Fruit fly (Drosophila melanogaster) whole organism, embryonic: ENCODE results near the gene 7B2.
A peak's percentile ranks its signal among the peaks of the same experiment; 100 is the strongest.

Experiments used
- Atf-2 ChIP-seq: fragments of 200-800 bp; sonication (Bioruptor generic); optimal IDR thresholded peaks from 2 replicates; lab custom pipeline; 2016; ENCODE audit warnings: missing biosample characterization, missing genetic modification characterization
- B-H1 ChIP-seq: fragments of 200-800 bp; sonication (Bioruptor generic); IDR thresholded peaks from 3 replicates; pipeline ENCODE4 v1.3.6; 2022; ENCODE audit warnings: missing biosample characterization, missing genetic modification characterization
- BEAF-32 ChIP-seq: fragments of 200-800 bp; sonication (Bioruptor generic); optimal IDR thresholded peaks from 3 replicates; lab custom pipeline; 2017; ENCODE audit warnings: missing biosample characterization, missing genetic modification characterization, mild to moderate bottlenecking, moderate library complexity, missing genetic modification reagents
- CG10543 ChIP-seq: fragments of 200-800 bp; sonication (Bioruptor generic); optimal IDR thresholded peaks from 3 replicates; lab custom pipeline; 2017; ENCODE audit warnings: missing biosample characterization, mild to moderate bottlenecking, missing genetic modification characterization, moderate library complexity
- CG11398 ChIP-seq: fragments of 200-800 bp; sonication (Bioruptor generic); optimal IDR thresholded peaks from 2 replicates; lab custom pipeline; 2016; ENCODE audit warnings: missing biosample characterization, missing genetic modification characterization
- CG12155 ChIP-seq: fragments of 200-800 bp; sonication (Bioruptor generic); optimal IDR thresholded peaks from 3 replicates; lab custom pipeline; 2016; ENCODE audit warnings: missing biosample characterization, missing genetic modification characterization
- CG1603 ChIP-seq: fragments of 200-800 bp; sonication (Bioruptor generic); optimal IDR thresholded peaks from 2 replicates; lab custom pipeline; 2019; ENCODE audit warnings: missing biosample characterization, mild to moderate bottlenecking, missing genetic modification characterization, moderate library complexity
- CG17829 ChIP-seq: fragments of 200-800 bp; optimal IDR thresholded peaks from 2 replicates; lab custom pipeline; 2019; ENCODE audit warnings: missing biosample characterization, mild to moderate bottlenecking, missing genetic modification characterization, moderate library complexity
- CG30020 ChIP-seq: fragments of 200-800 bp; optimal IDR thresholded peaks from 2 replicates; lab custom pipeline; 2019; ENCODE audit warnings: missing biosample characterization, mild to moderate bottlenecking, missing genetic modification characterization, moderate library complexity
- CG32772 ChIP-seq: fragments of 200-800 bp; sonication (Bioruptor generic); IDR thresholded peaks from 2 replicates; pipeline ENCODE4 v1.3.6; 2022; ENCODE audit warnings: missing biosample characterization, missing genetic modification characterization
- CG42726 ChIP-seq: fragments of 200-800 bp; sonication (Bioruptor generic); IDR thresholded peaks from 2 replicates; pipeline ENCODE4 v1.3.6; 2022; ENCODE audit warnings: missing biosample characterization, missing genetic modification characterization; ENCODE audit not compliant: partially characterized antibody
- CG6254 ChIP-seq: fragments of 200-800 bp; sonication (Bioruptor generic); optimal IDR thresholded peaks from 3 replicates; lab custom pipeline; 2017; ENCODE audit warnings: mild to moderate bottlenecking, missing biosample characterization, missing genetic modification reagents, missing genetic modification characterization
- CG6654 ChIP-seq: fragments of 200-800 bp; sonication (Bioruptor generic); optimal IDR thresholded peaks from 2 replicates; lab custom pipeline; 2017; ENCODE audit warnings: missing biosample characterization, mild to moderate bottlenecking, missing genetic modification characterization
- CG6765 ChIP-seq: fragments of 200-800 bp; sonication (Bioruptor generic); optimal IDR thresholded peaks from 3 replicates; lab custom pipeline; 2017; ENCODE audit warnings: missing biosample characterization, mild to moderate bottlenecking, missing genetic modification characterization
- CG6791 ChIP-seq: fragments of 200-800 bp; sonication (Bioruptor generic); IDR thresholded peaks from 3 replicates; pipeline ENCODE4 v1.3.6; 2022; ENCODE audit warnings: missing biosample characterization, missing genetic modification characterization; ENCODE audit not compliant: partially characterized antibody
- CG7372 ChIP-seq: fragments of 200-800 bp; sonication (Bioruptor generic); IDR thresholded peaks from 2 replicates; pipeline ENCODE4 v1.3.6; 2022; ENCODE audit warnings: missing biosample characterization, missing genetic modification characterization
- CG7987 ChIP-seq: fragments of 200-800 bp; sonication (Bioruptor generic); optimal IDR thresholded peaks from 2 replicates; lab custom pipeline; 2018; ENCODE audit warnings: missing biosample characterization, mild to moderate bottlenecking, missing genetic modification characterization, moderate library complexity
- CG8290 ChIP-seq, 3 experiments: fragments of 200-800 bp; sonication (Bioruptor generic); optimal IDR thresholded peaks; 2 replicates each; lab custom pipeline; 2016 to 2019; ENCODE audit warnings: missing biosample characterization in 3 of 3, missing genetic modification characterization in 3 of 3, mild to moderate bottlenecking in 2 of 3, moderate library complexity in 1 of 3
- CG9727 ChIP-seq: fragments of 200-800 bp; sonication (Bioruptor generic); optimal IDR thresholded peaks from 3 replicates; lab custom pipeline; 2017; ENCODE audit warnings: missing biosample characterization, mild to moderate bottlenecking, missing genetic modification characterization
- Dek ChIP-seq: fragments of 200-800 bp; sonication (Bioruptor generic); optimal IDR thresholded peaks from 3 replicates; lab custom pipeline; 2019; ENCODE audit warnings: missing biosample characterization, mild to moderate bottlenecking, missing genetic modification characterization, moderate library complexity
- E2f2 ChIP-seq: fragments of 200-800 bp; sonication (Bioruptor generic); IDR thresholded peaks from 2 replicates; pipeline ENCODE4 v1.3.6; 2022; ENCODE audit warnings: missing biosample characterization, missing genetic modification characterization
- Gug ChIP-seq: fragments of 200-800 bp; sonication (Bioruptor generic); IDR thresholded peaks from 4 replicates; pipeline ENCODE4 v1.3.6; 2022; ENCODE audit warnings: missing biosample characterization, missing genetic modification characterization
- H2.0 ChIP-seq: fragments of 200-800 bp; sonication (Bioruptor generic); IDR thresholded peaks from 2 replicates; pipeline ENCODE4 v1.3.6; 2022; ENCODE audit warnings: missing biosample characterization, missing genetic modification characterization
- HmgZ ChIP-seq: fragments of 200-800 bp; sonication (Bioruptor generic); optimal IDR thresholded peaks from 2 replicates; lab custom pipeline; 2018; ENCODE audit warnings: missing biosample characterization, mild to moderate bottlenecking, missing genetic modification characterization
- Lpt ChIP-seq: fragments of >200 bp; optimal IDR thresholded peaks from 2 replicates; lab custom pipeline; 2018; ENCODE audit warnings: missing biosample characterization, missing genetic modification characterization
- MBD-R2 ChIP-seq: fragments of 200-800 bp; sonication (Bioruptor generic); IDR thresholded peaks from 2 replicates; pipeline ENCODE4 v1.3.6; 2022; ENCODE audit warnings: missing biosample characterization, missing genetic modification characterization
- Myb ChIP-seq: fragments of 200-800 bp; sonication (Bioruptor generic); optimal IDR thresholded peaks from 2 replicates; lab custom pipeline; 2016; ENCODE audit warnings: missing biosample characterization, missing genetic modification characterization
- Oli ChIP-seq: fragments of 200-800 bp; sonication (Bioruptor generic); optimal IDR thresholded peaks from 2 replicates; lab custom pipeline; 2018; ENCODE audit warnings: missing biosample characterization, mild to moderate bottlenecking, missing genetic modification characterization, moderate library complexity
- Ptx1 ChIP-seq: fragments of 200-800 bp; sonication (Bioruptor generic); IDR thresholded peaks from 2 replicates; pipeline ENCODE4 v1.3.6; 2022; ENCODE audit warnings: missing biosample characterization, missing genetic modification characterization
- Sox102F ChIP-seq: fragments of 200-800 bp; sonication (Bioruptor generic); optimal IDR thresholded peaks from 2 replicates; lab custom pipeline; 2018; ENCODE audit warnings: missing biosample characterization, mild to moderate bottlenecking, missing genetic modification characterization, moderate library complexity
- Taf1 ChIP-seq: fragments of 200-800 bp; sonication (Bioruptor generic); IDR thresholded peaks from 2 replicates; pipeline ENCODE4 v1.3.6; 2022; ENCODE audit warnings: missing biosample characterization, missing genetic modification characterization
- ato ChIP-seq: fragments of 200-800 bp; sonication (Bioruptor generic); IDR thresholded peaks from 2 replicates; pipeline ENCODE4 v1.3.6; 2022; ENCODE audit warnings: missing biosample characterization, missing genetic modification characterization; ENCODE audit not compliant: partially characterized antibody
- ewg ChIP-seq: fragments of 200-800 bp; sonication (Bioruptor generic); optimal IDR thresholded peaks from 3 replicates; lab custom pipeline; 2017; ENCODE audit warnings: mild to moderate bottlenecking, missing biosample characterization, missing genetic modification reagents, missing genetic modification characterization
- fd102C ChIP-seq: fragments of 200-800 bp; sonication (Bioruptor generic); optimal IDR thresholded peaks from 2 replicates; lab custom pipeline; 2018; ENCODE audit warnings: missing biosample characterization, mild to moderate bottlenecking, missing genetic modification characterization, moderate library complexity
- ftz-f1 ChIP-seq: fragments of 200-800 bp; sonication (Bioruptor generic); optimal IDR thresholded peaks from 2 replicates; lab custom pipeline; 2016; ENCODE audit warnings: missing biosample characterization, missing genetic modification characterization
- gcm2 ChIP-seq: fragments of 200-800 bp; sonication (Bioruptor generic); optimal IDR thresholded peaks from 2 replicates; lab custom pipeline; 2016; ENCODE audit warnings: missing biosample characterization, missing genetic modification characterization
- gsb ChIP-seq: fragments of 200-800 bp; sonication (Bioruptor generic); IDR thresholded peaks from 2 replicates; pipeline ENCODE4 v1.3.6; 2022; ENCODE audit warnings: missing biosample characterization, missing genetic modification characterization
- hb ChIP-seq: fragments of 200-800 bp; sonication (Bioruptor generic); IDR thresholded peaks from 3 replicates; pipeline ENCODE4 v1.3.6; 2022; ENCODE audit warnings: missing biosample characterization, missing genetic modification characterization; ENCODE audit not compliant: partially characterized antibody
- hkb ChIP-seq, 2 experiments: fragments of 200-800 bp in 1 of 2; fragments of >200 bp in 1 of 2; sonication (Bioruptor generic) in 1 of 2; IDR thresholded peaks in 1 of 2; optimal IDR thresholded peaks in 1 of 2; 2 replicates each; pipeline versions ENCODE4 v1.3.6 to Lab custom; 2017 to 2022; ENCODE audit warnings: missing biosample characterization in 1 of 2, missing genetic modification characterization in 1 of 2
- kah ChIP-seq: fragments of 200-800 bp; sonication (Bioruptor generic); optimal IDR thresholded peaks from 2 replicates; lab custom pipeline; 2018; ENCODE audit warnings: missing biosample characterization, mild to moderate bottlenecking, missing genetic modification characterization
- kay ChIP-seq: fragments of 200-800 bp; sonication (Bioruptor generic); optimal IDR thresholded peaks from 2 replicates; lab custom pipeline; 2016; ENCODE audit warnings: missing biosample characterization, missing genetic modification characterization
- mirr ChIP-seq: fragments of 200-800 bp; sonication (Bioruptor generic); optimal IDR thresholded peaks from 3 replicates; lab custom pipeline; 2018; ENCODE audit warnings: missing biosample characterization, mild to moderate bottlenecking, missing genetic modification characterization
- mld ChIP-seq: fragments of 200-800 bp; sonication (Bioruptor generic); IDR thresholded peaks from 3 replicates; pipeline ENCODE4 v1.3.6; 2022; ENCODE audit warnings: missing biosample characterization, missing genetic modification characterization; ENCODE audit not compliant: partially characterized antibody
- nom ChIP-seq: fragments of 200-800 bp; sonication (Bioruptor generic); optimal IDR thresholded peaks from 2 replicates; lab custom pipeline; 2017; ENCODE audit warnings: missing biosample characterization, missing genetic modification characterization, mild to moderate bottlenecking, moderate library complexity, missing genetic modification reagents
- onecut ChIP-seq: fragments of 200-800 bp; sonication (Bioruptor generic); IDR thresholded peaks from 2 replicates; pipeline ENCODE4 v1.3.6; 2022; ENCODE audit warnings: missing biosample characterization, missing genetic modification characterization
- stc ChIP-seq: fragments of 200-800 bp; sonication (Bioruptor generic); IDR thresholded peaks from 2 replicates; pipeline ENCODE4 v1.3.6; 2022; ENCODE audit warnings: missing biosample characterization, missing genetic modification characterization
- unpg ChIP-seq: fragments of 200-800 bp; sonication (Bioruptor generic); optimal IDR thresholded peaks from 3 replicates; lab custom pipeline; 2018; ENCODE audit warnings: missing biosample characterization, mild to moderate bottlenecking, missing genetic modification characterization, moderate library complexity
- yki ChIP-seq: fragments of >200 bp; optimal IDR thresholded peaks from 3 replicates; lab custom pipeline; 2018

The 7B2 gene

dm6 chr3R:5368170-5368781 lies 8.3 kb upstream of the 7B2 start, which contains the start of gene Cerk (continued):
- TF ChIP-seq CG8290 (GFP tag; optimal IDR thresholded peaks at IDR 0.05; lab: Kevin White, UChicago): peak; percentile 30
- TF ChIP-seq CG8290 (tag; optimal IDR thresholded peaks at IDR 0.05; lab: Kevin White, UChicago): peak; percentile 28 to 86
- TF ChIP-seq Myb (GFP tag; lab: Kevin White, UChicago): peak; percentile 95
- peak; percentile 68 for TF ChIP-seq BEAF-32
- TF ChIP-seq CG32772: no peak
- no peak for TF ChIP-seq fd102C (GFP tag; lab: Kevin White, UChicago)
- no peak for TF ChIP-seq Oli (tag; lab: Kevin White, UChicago)
- TF ChIP-seq hkb (optimal IDR thresholded peaks at IDR 0.05; lab: Kevin White, UChicago): no peak
- no peak for TF ChIP-seq hkb (GFP tag; IDR thresholded peaks at IDR 0.05; lab: Robert Waterston, UW)
- no peak for TF ChIP-seq gsb (GFP tag; lab: Robert Waterston, UW)
- TF ChIP-seq CG42726 (GFP tag; lab: Robert Waterston, UW): peak; percentile 11; the same call in 1 of the 2 replicates
- TF ChIP-seq kah (GFP tag; lab: Kevin White, UChicago): peak; percentile 55
- TF ChIP-seq CG30020 (tag; lab: Kevin White, UChicago): peak; percentile 23
- TF ChIP-seq hb: no peak
- peak; percentile 23 for TF ChIP-seq unpg (GFP tag; lab: Kevin White, UChicago)
- peak; percentile 72 for TF ChIP-seq CG12155 (GFP tag; lab: Kevin White, UChicago)
- peak; percentile 24 for TF ChIP-seq Atf-2 (GFP tag; lab: Kevin White, UChicago)
- peak; percentile 51 for TF ChIP-seq onecut (GFP tag; lab: Robert Waterston, UW)
- TF ChIP-seq CG11398 (GFP tag; lab: Kevin White, UChicago): peak; percentile 2
- TF ChIP-seq MBD-R2 (GFP tag; lab: Robert Waterston, UW): peak; percentile 78
- peak; percentile 32; the same call in 1 of the 2 replicates for TF ChIP-seq Ptx1 (GFP tag; lab: Robert Waterston, UW)
- TF ChIP-seq Sox102F: no peak
- no peak for TF ChIP-seq gcm2 (GFP tag; lab: Kevin White, UChicago)
- peak; percentile 1 for TF ChIP-seq CG17829 (tag; lab: Kevin White, UChicago)
- no peak for TF ChIP-seq yki (lab: Kevin White, UChicago)
- TF ChIP-seq CG10543 (GFP tag; lab: Kevin White, UChicago): no peak
- no peak for TF ChIP-seq mirr (GFP tag; lab: Kevin White, UChicago)
- 0 out of 2 replicates have a peak, but pooled peaks have one; percentile 28 for TF ChIP-seq ato
- TF ChIP-seq Gug: no peak
- TF ChIP-seq mld (GFP tag; lab: Robert Waterston, UW): 0 out of 3 replicates have a peak, but pooled peaks have one; percentile 10
- no peak for TF ChIP-seq CG7372
- TF ChIP-seq Taf1: no peak; the same call in 1 of the 2 replicates
- no peak for TF ChIP-seq Lpt
- TF ChIP-seq CG6765 (GFP tag; lab: Kevin White, UChicago): no peak
- TF ChIP-seq CG6254 (GFP tag; lab: Kevin White, UChicago): no peak
- peak; percentile 9 for TF ChIP-seq kay (GFP tag; lab: Kevin White, UChicago)
- no peak for TF ChIP-seq ewg (GFP tag; lab: Kevin White, UChicago)
- no peak for TF ChIP-seq stc (GFP tag; lab: Robert Waterston, UW)
- peak; percentile 57 for TF ChIP-seq E2f2 (GFP tag; lab: Robert Waterston, UW)
- peak; percentile 53 for TF ChIP-seq HmgZ (tag; lab: Kevin White, UChicago)
- TF ChIP-seq CG6654 (GFP tag; lab: Kevin White, UChicago): peak; percentile 41
- peak; percentile 73 for TF ChIP-seq CG1603 (tag; lab: Kevin White, UChicago)
- peak; percentile 59; the same call in 1 of the 3 replicates for TF ChIP-seq CG6791 (GFP tag; lab: Robert Waterston, UW)
- no peak; the same call in 2 of the 3 replicates for TF ChIP-seq B-H1
- no peak for TF ChIP-seq Dek (tag; lab: Kevin White, UChicago)
- TF ChIP-seq ftz-f1 (GFP tag; lab: Kevin White, UChicago): no peak
- peak; percentile 55 for TF ChIP-seq CG7987 (GFP tag; lab: Kevin White, UChicago)
- no peak; the same call in 1 of the 2 replicates for TF ChIP-seq H2.0 (GFP tag; lab: Robert Waterston, UW)
- TF ChIP-seq nom (GFP tag; lab: Kevin White, UChicago): peak; percentile 54
- TF ChIP-seq CG9727: no peak
